Worm (Caenorhabditis elegans): ENCODE measurements around the gene Y50E8A.22.
"Not testable (repeated sequence)": the region's sequence is repeated elsewhere in the genome, so short reads cannot be mapped to it uniquely, and the experiment has no call there.

Gene Y50E8A.22

ce11 chrV:14750357-14750756 lies 1.5 kb upstream of the Y50E8A.22 start, which contains the start of gene nspa-10:
Gene nspa-10, minus strand, starts transcription at chrV:14750457.
- TF ChIP-seq ceh-82, alr-1, nhr-6 (tag; optimal IDR thresholded peaks at IDR 0.05): not testable (repeated sequence)

ce11 chrV:14746975-14747374 lies 1.9 kb downstream of the Y50E8A.22 start:
- TF ChIP-seq ztf-4 (tag; optimal IDR thresholded peaks at IDR 0.05) (no peak), F13H6.1 (tag; optimal IDR thresholded peaks at IDR 0.05) (no peak), blmp-1 (tag; optimal IDR thresholded peaks at IDR 0.05; ENCODE audit: insufficient read depth) (no peak), nhr-12 (tag; optimal IDR thresholded peaks at IDR 0.05) (no peak), nhr-23 (tag; optimal IDR thresholded peaks at IDR 0.05) (no peak), unc-39 (tag; optimal IDR thresholded peaks at IDR 0.05) (no peak), sma-3 (GFP tag; optimal IDR thresholded peaks at IDR 0.05) (no peak), aly-2 (tag; optimal IDR thresholded peaks at IDR 0.05) (no peak), C34F6.9 (tag; optimal IDR thresholded peaks at IDR 0.05) (no peak), alr-1 (tag; optimal IDR thresholded peaks at IDR 0.05) (no peak), crh-2 (tag; optimal IDR thresholded peaks at IDR 0.05) (no peak), lin-11 (tag; optimal IDR thresholded peaks at IDR 0.05) (no peak), skn-1 (tag; optimal IDR thresholded peaks at IDR 0.05) (no peak), gmeb-1 (tag; optimal IDR thresholded peaks at IDR 0.05) (no peak), dmd-4 (tag; optimal IDR thresholded peaks at IDR 0.05) (no peak), nhr-237 (tag; optimal IDR thresholded peaks at IDR 0.05) (no peak), ztf-1 (GFP tag; conservative IDR thresholded peaks at IDR 0.05) (no peak), nhr-10 (tag; optimal IDR thresholded peaks at IDR 0.05) (no peak), mdl-1 (tag; optimal IDR thresholded peaks at IDR 0.05) (no peak)

ce11 chrV:14744824-14745223 lies 4.1 kb downstream of the Y50E8A.22 start:
- TF ChIP-seq gmeb-1 (tag; optimal IDR thresholded peaks at IDR 0.05) (no peak), ZK546.5 (tag; optimal IDR thresholded peaks at IDR 0.05) (no peak), nhr-6 (tag; optimal IDR thresholded peaks at IDR 0.05) (no peak), nhr-129 (tag; optimal IDR thresholded peaks at IDR 0.05) (no peak), ztf-1 (GFP tag; conservative IDR thresholded peaks at IDR 0.05) (no peak), ama-1 (optimal IDR thresholded peaks at IDR 0.05) (no peak), lin-11 (tag; optimal IDR thresholded peaks at IDR 0.05) (no peak), nhr-21 (tag; optimal IDR thresholded peaks at IDR 0.05) (no peak)

- TF ChIP-seq blmp-1 (tag; optimal IDR thresholded peaks at IDR 0.05; ENCODE audit: insufficient read depth) = no peak
- TF ChIP-seq nhr-11 (tag; optimal IDR thresholded peaks at IDR 0.05) = no peak
- TF ChIP-seq sma-3 (GFP tag; optimal IDR thresholded peaks at IDR 0.05) = no peak
- TF ChIP-seq ceh-82 (tag; optimal IDR thresholded peaks at IDR 0.05) = no peak
- no peak for TF ChIP-seq nhr-129 (tag; optimal IDR thresholded peaks at IDR 0.05)
- TF ChIP-seq mbf-1 (tag; optimal IDR thresholded peaks at IDR 0.05) = no peak
- TF ChIP-seq skn-1 (tag; optimal IDR thresholded peaks at IDR 0.05) = no peak
- no peak for TF ChIP-seq unc-62 (GFP tag; optimal IDR thresholded peaks at IDR 0.05)
- TF ChIP-seq gmeb-1 (tag; optimal IDR thresholded peaks at IDR 0.05) = no peak
- TF ChIP-seq peb-1 (tag; optimal IDR thresholded peaks at IDR 0.05) = no peak
- no peak for TF ChIP-seq sem-4 (tag; optimal IDR thresholded peaks at IDR 0.05)
- no peak for TF ChIP-seq ceh-16 (tag; optimal IDR thresholded peaks at IDR 0.05)
- no peak for TF ChIP-seq ZK546.5 (tag; optimal IDR thresholded peaks at IDR 0.05)
- no peak for TF ChIP-seq R02D3.7 (tag; optimal IDR thresholded peaks at IDR 0.05)
- TF ChIP-seq C34F6.9 (tag; optimal IDR thresholded peaks at IDR 0.05) = no peak
- no peak for TF ChIP-seq unc-55 (GFP tag; optimal IDR thresholded peaks at IDR 0.05)
- TF ChIP-seq unc-39 (tag; optimal IDR thresholded peaks at IDR 0.05) = no peak
- TF ChIP-seq sma-9 (GFP tag; optimal IDR thresholded peaks at IDR 0.05) = no peak
- no peak for TF ChIP-seq sma-9 (tag; optimal IDR thresholded peaks at IDR 0.05)
- no peak for TF ChIP-seq nhr-12 (tag; optimal IDR thresholded peaks at IDR 0.05)
Measured at ce11 chrV:14741233-14741632, 7.7 kb downstream of the Y50E8A.22 start, which contains the start of gene Y50E8A.6. Gene Y50E8A.6, minus strand, starts transcription at chrV:14741333.

ce11 chrV:14736851-14737250 lies 12.0 kb downstream of the Y50E8A.22 start, which contains the start of gene Y50E8A.5:
Gene Y50E8A.5, minus strand, starts transcription at chrV:14736951.
- TF ChIP-seq F13H6.1 (tag; optimal IDR thresholded peaks at IDR 0.05) (no peak), elt-1 (tag; optimal IDR thresholded peaks at IDR 0.05) (no peak), egl-27 (tag; optimal IDR thresholded peaks at IDR 0.05) (no peak), ztf-4 (tag; optimal IDR thresholded peaks at IDR 0.05) (no peak), crh-2 (tag; optimal IDR thresholded peaks at IDR 0.05) (no peak), unc-55 (GFP tag; optimal IDR thresholded peaks at IDR 0.05) (no peak), nhr-6 (tag; optimal IDR thresholded peaks at IDR 0.05) (no peak), lsy-2 (tag; optimal IDR thresholded peaks at IDR 0.05) (no peak), R02D3.7 (tag; optimal IDR thresholded peaks at IDR 0.05) (no peak), dmd-4 (tag; optimal IDR thresholded peaks at IDR 0.05) (no peak), gmeb-1 (tag; optimal IDR thresholded peaks at IDR 0.05) (no peak), lin-11 (tag; optimal IDR thresholded peaks at IDR 0.05) (no peak), mab-5 (tag; optimal IDR thresholded peaks at IDR 0.05) (no peak), nhr-10 (tag; optimal IDR thresholded peaks at IDR 0.05) (no peak), ztf-1 (GFP tag; conservative IDR thresholded peaks at IDR 0.05) (no peak), nhr-25 (tag; optimal IDR thresholded peaks at IDR 0.05) (no peak)
